Fruit fly (Drosophila melanogaster) whole organism, wandering third instar larva: ENCODE data around the gene HP1c.
A peak's percentile ranks its signal among the peaks of the same experiment; 100 is the strongest.

Experiments used
- CG32264 ChIP-seq: fragments of 200-800 bp; sonication (Bioruptor generic); optimal IDR thresholded peaks from 2 replicates; lab custom pipeline; 2016; ENCODE audit warnings: missing biosample characterization, missing genetic modification characterization
- CrebA ChIP-seq: fragments of 200-800 bp; sonication (Bioruptor generic); optimal IDR thresholded peaks from 2 replicates; lab custom pipeline; 2016; ENCODE audit warnings: missing biosample characterization, mild to moderate bottlenecking, missing genetic modification characterization, borderline replicate concordance
- Dfd ChIP-seq: fragments of >200 bp; optimal IDR thresholded peaks from 2 replicates; lab custom pipeline; 2017; ENCODE audit warnings: missing biosample characterization, missing genetic modification characterization
- Dif ChIP-seq: fragments of 200-275, 200-300 bp; sonication (Bioruptor generic); optimal IDR thresholded peaks from 2 replicates; lab custom pipeline; 2018; ENCODE audit warnings: missing biosample characterization, missing genetic modification characterization; ENCODE audit not compliant: partially characterized antibody
- HLH106 ChIP-seq: fragments of 200-800 bp; optimal IDR thresholded peaks from 3 replicates; lab custom pipeline; 2019; ENCODE audit warnings: missing biosample characterization, mild to moderate bottlenecking, missing genetic modification characterization, moderate library complexity
- Hnf4 ChIP-seq: fragments of 200-800 bp; sonication (Bioruptor generic); optimal IDR thresholded peaks from 2 replicates; lab custom pipeline; 2016; ENCODE audit warnings: missing biosample characterization, mild to moderate bottlenecking, missing genetic modification characterization
- Hr83 ChIP-seq: fragments of 200-300 bp; sonication (Bioruptor generic); optimal IDR thresholded peaks from 2 replicates; lab custom pipeline; 2016; ENCODE audit warnings: missing biosample characterization, mild to moderate bottlenecking, missing genetic modification characterization, moderate library complexity; ENCODE audit not compliant: poor library complexity, severe bottlenecking
- Jra ChIP-seq: sonication (Bioruptor generic); optimal IDR thresholded peaks from 2 replicates; lab custom pipeline; 2016; ENCODE audit warnings: missing biosample characterization, missing genetic modification characterization
- Mio ChIP-seq: sonication (Bioruptor generic); optimal IDR thresholded peaks from 2 replicates; lab custom pipeline; 2016; ENCODE audit warnings: missing biosample characterization, missing genetic modification characterization
- Myc ChIP-seq: fragments of >200 bp; optimal IDR thresholded peaks from 2 replicates; lab custom pipeline; 2017
- N ChIP-seq: fragments of >200 bp; optimal IDR thresholded peaks from 2 replicates; lab custom pipeline; 2018; ENCODE audit warnings: missing biosample characterization, missing external identifiers, missing genetic modification characterization
- OdsH ChIP-seq: fragments of 200-800 bp; sonication (Bioruptor generic); optimal IDR thresholded peaks from 2 replicates; lab custom pipeline; 2016; ENCODE audit warnings: missing biosample characterization, mild to moderate bottlenecking, missing genetic modification characterization
- Rel ChIP-seq, 2 experiments: fragments of 200-800 bp; sonication (Bioruptor generic) in 1 of 2; optimal IDR thresholded peaks; 2 replicates in 1 of 2; 3 replicates in 1 of 2; lab custom pipeline; 2016 to 2019; ENCODE audit warnings: mild to moderate bottlenecking in 2 of 2, missing biosample characterization in 2 of 2, missing genetic modification characterization in 2 of 2, moderate library complexity in 1 of 2
- Vsx2 ChIP-seq: fragments of 200-300, 225-300 bp; sonication (Bioruptor generic); optimal IDR thresholded peaks from 2 replicates; lab custom pipeline; 2018; ENCODE audit warnings: missing biosample characterization, missing genetic modification characterization; ENCODE audit not compliant: partially characterized antibody
- br ChIP-seq: fragments of 200-800 bp; sonication (Bioruptor generic); optimal IDR thresholded peaks from 2 replicates; lab custom pipeline; 2016; ENCODE audit warnings: missing biosample characterization, missing genetic modification characterization
- brk ChIP-seq: fragments of 200-800 bp; sonication (Bioruptor generic); optimal IDR thresholded peaks from 2 replicates; lab custom pipeline; 2016; ENCODE audit warnings: missing biosample characterization, mild to moderate bottlenecking, missing genetic modification characterization
- dmrt93B ChIP-seq: fragments of 200-800 bp; sonication (Bioruptor generic); optimal IDR thresholded peaks from 2 replicates; lab custom pipeline; 2018; ENCODE audit warnings: missing biosample characterization, mild to moderate bottlenecking, missing genetic modification characterization
- ey ChIP-seq: fragments of 200-800 bp; sonication (Bioruptor generic); optimal IDR thresholded peaks from 2 replicates; lab custom pipeline; 2016; ENCODE audit warnings: missing biosample characterization, missing genetic modification characterization
- foxo ChIP-seq, 2 experiments: fragments of 200-800 bp; sonication (Bioruptor generic); optimal IDR thresholded peaks; 2 replicates in 1 of 2; 3 replicates in 1 of 2; lab custom pipeline; 2016 to 2017; ENCODE audit warnings: missing biosample characterization in 2 of 2, missing genetic modification characterization in 2 of 2
- fru ChIP-seq: fragments of 200-800 bp; sonication (Bioruptor generic); optimal IDR thresholded peaks from 3 replicates; lab custom pipeline; 2016; ENCODE audit warnings: missing biosample characterization, mild to moderate bottlenecking, missing genetic modification characterization
- h ChIP-seq: fragments of 200-800 bp; sonication (Bioruptor generic); optimal IDR thresholded peaks from 3 replicates; lab custom pipeline; 2016; ENCODE audit warnings: missing biosample characterization, mild to moderate bottlenecking, missing genetic modification characterization
- jim ChIP-seq: fragments of 175-275, 200-325 bp; sonication (Bioruptor generic); optimal IDR thresholded peaks from 2 replicates; lab custom pipeline; 2016; ENCODE audit warnings: missing biosample characterization, mild to moderate bottlenecking, missing genetic modification characterization
- pan ChIP-seq: fragments of >200 bp; optimal IDR thresholded peaks from 2 replicates; lab custom pipeline; 2017
- psq ChIP-seq: fragments of 200-800 bp; sonication (Bioruptor generic); optimal IDR thresholded peaks from 3 replicates; lab custom pipeline; 2017; ENCODE audit warnings: missing biosample characterization, mild to moderate bottlenecking, missing genetic modification characterization, moderate library complexity
- sage ChIP-seq: fragments of 200-800 bp; sonication (Bioruptor generic); optimal IDR thresholded peaks from 2 replicates; lab custom pipeline; 2016; ENCODE audit warnings: missing biosample characterization, mild to moderate bottlenecking, missing genetic modification characterization
- sv ChIP-seq: fragments of 200-800 bp; sonication (Bioruptor generic); optimal IDR thresholded peaks from 3 replicates; lab custom pipeline; 2016; ENCODE audit warnings: missing biosample characterization, missing genetic modification characterization
- tai ChIP-seq: sonication (Bioruptor generic); optimal IDR thresholded peaks from 2 replicates; lab custom pipeline; 2016; ENCODE audit warnings: missing biosample characterization, missing genetic modification characterization
- usp ChIP-seq: fragments of >200 bp; optimal IDR thresholded peaks from 2 replicates; lab custom pipeline; 2017; ENCODE audit warnings: missing biosample characterization, missing genetic modification characterization
- woc ChIP-seq: sonication (Bioruptor generic); optimal IDR thresholded peaks from 2 replicates; lab custom pipeline; 2016; ENCODE audit warnings: missing biosample characterization, mild to moderate bottlenecking, missing genetic modification characterization

Gene HP1c

dm6 chr3R:22726031-22726770, 19.2 kb upstream of the HP1c start, which contains the start of gene RNF220:
RNF220 (minus strand) TSS chr3R:22726414.
- TF ChIP-seq ey (GFP tag; lab: Kevin White, UChicago) = no peak
- TF ChIP-seq HLH106 (tag; lab: Kevin White, UChicago) = peak; percentile 30
- TF ChIP-seq foxo (GFP tag; optimal IDR thresholded peaks at IDR 0.05; lab: Kevin White, UChicago) = no peak
- peak; percentile 15 for TF ChIP-seq fru (GFP tag; lab: Kevin White, UChicago)
- TF ChIP-seq Myc = peak; percentile 32
- TF ChIP-seq usp (GFP tag; lab: Kevin White, UChicago) = no peak

- no peak for TF ChIP-seq ey (GFP tag; lab: Kevin White, UChicago)
- TF ChIP-seq sage (GFP tag; lab: Kevin White, UChicago) = peak; percentile 49
- TF ChIP-seq OdsH (GFP tag; lab: Kevin White, UChicago) = no peak
- peak; percentile 30 for TF ChIP-seq Hnf4 (GFP tag; lab: Kevin White, UChicago)
- peak; percentile 61 for TF ChIP-seq psq (GFP tag; lab: Kevin White, UChicago)
- peak; percentile 10 for TF ChIP-seq h (GFP tag; lab: Kevin White, UChicago)
- TF ChIP-seq woc (GFP tag; lab: Kevin White, UChicago) = peak; percentile 48
- TF ChIP-seq br = peak; percentile 7
Observed at dm6 chr3R:22726771-22727455, 18.5 kb upstream of the HP1c start, which contains the start of gene CG45049. CG45049 (plus strand) TSS chr3R:22726967.

dm6 chr3R:22727456-22727833, 18.0 kb upstream of the HP1c start:
- no peak for TF ChIP-seq tai (GFP tag; lab: Kevin White, UChicago)
- TF ChIP-seq HLH106 (tag; lab: Kevin White, UChicago) = no peak
- no peak for TF ChIP-seq Dif
- no peak for TF ChIP-seq sv (GFP tag; lab: Kevin White, UChicago)
- TF ChIP-seq Myc = no peak
- TF ChIP-seq usp (GFP tag; lab: Kevin White, UChicago) = no peak
- no peak for TF ChIP-seq fru (GFP tag; lab: Kevin White, UChicago)
- TF ChIP-seq foxo (GFP tag; optimal IDR thresholded peaks at IDR 0.05; lab: Kevin White, UChicago) = no peak

- TF ChIP-seq Dif = no peak
- no peak for TF ChIP-seq woc (GFP tag; lab: Kevin White, UChicago)
- no peak for TF ChIP-seq Mio (GFP tag; lab: Kevin White, UChicago)
- TF ChIP-seq Hnf4 (GFP tag; lab: Kevin White, UChicago) = no peak
- peak; percentile 24 for TF ChIP-seq CG32264 (GFP tag; lab: Kevin White, UChicago)
- no peak for TF ChIP-seq dmrt93B (GFP tag; lab: Kevin White, UChicago)
- no peak for TF ChIP-seq jim (GFP tag; lab: Kevin White, UChicago)
- no peak for TF ChIP-seq Dfd
- peak; percentile 45 for TF ChIP-seq OdsH (GFP tag; lab: Kevin White, UChicago)
- TF ChIP-seq CrebA (GFP tag; lab: Kevin White, UChicago) = no peak
- TF ChIP-seq N (GFP tag; lab: Kevin White, UChicago) = no peak
- no peak for TF ChIP-seq Myc
- TF ChIP-seq Jra (GFP tag; lab: Kevin White, UChicago) = no peak
- no peak for TF ChIP-seq ey (GFP tag; lab: Kevin White, UChicago)
- TF ChIP-seq sage (GFP tag; lab: Kevin White, UChicago) = no peak
- TF ChIP-seq foxo (GFP tag; optimal IDR thresholded peaks at IDR 0.05; lab: Kevin White, UChicago) = peak in 1 of 2 experiments; percentile 39
- TF ChIP-seq Vsx2 (GFP tag; lab: Kevin White, UChicago) = no peak
- TF ChIP-seq brk (GFP tag; lab: Kevin White, UChicago) = no peak
- no peak for TF ChIP-seq h (GFP tag; lab: Kevin White, UChicago)
- TF ChIP-seq fru (GFP tag; lab: Kevin White, UChicago) = no peak
- no peak for TF ChIP-seq pan (lab: Kevin White, UChicago)
- TF ChIP-seq Rel (GFP tag; optimal IDR thresholded peaks at IDR 0.05; lab: Kevin White, UChicago) = no peak
- no peak for TF ChIP-seq Rel (tag; optimal IDR thresholded peaks at IDR 0.05; lab: Kevin White, UChicago)
- TF ChIP-seq Hr83 (GFP tag; lab: Kevin White, UChicago) = no peak
Observed at dm6 chr3R:22727857-22728256, 17.6 kb upstream of the HP1c start.
